Fruit fly (Drosophila melanogaster): ENCODE data around the gene CG9215.

The CG9215 gene

dm6 chrX:15630815-15631214, 48.1 kb upstream of the CG9215 start (continued):
- TF ChIP-seq nerfin-1 (tag; optimal IDR thresholded peaks at IDR 0.05): no peak
- TF ChIP-seq Fer2 (tag; optimal IDR thresholded peaks at IDR 0.05): no peak
- TF ChIP-seq Lhr (GFP tag; optimal IDR thresholded peaks at IDR 0.05): no peak
- TF ChIP-seq CrebB (tag; optimal IDR thresholded peaks at IDR 0.05): no peak
- TF ChIP-seq Atf3 (GFP tag; optimal IDR thresholded peaks at IDR 0.05): no peak
- no peak for TF ChIP-seq CG12744 (GFP tag; optimal IDR thresholded peaks at IDR 0.05)
- no peak for TF ChIP-seq bbx (GFP tag; IDR thresholded peaks at IDR 0.05; ENCODE audit: partially characterized antibody)
- no peak for TF ChIP-seq amos (GFP tag; IDR thresholded peaks at IDR 0.05; ENCODE audit: partially characterized antibody)
- no peak for TF ChIP-seq mld (GFP tag; IDR thresholded peaks at IDR 0.05; ENCODE audit: partially characterized antibody)
- TF ChIP-seq CG16779 (GFP tag; IDR thresholded peaks at IDR 0.05): no peak
- no peak for TF ChIP-seq Blimp-1 (GFP tag; optimal IDR thresholded peaks at IDR 0.05)
- TF ChIP-seq sens (GFP tag): peak; percentile 74
- no peak for TF ChIP-seq CG8765 (GFP tag; IDR thresholded peaks at IDR 0.05)
- TF ChIP-seq CG31441 (GFP tag; IDR thresholded peaks at IDR 0.05): no peak
- TF ChIP-seq CG11723 (GFP tag; optimal IDR thresholded peaks at IDR 0.05): no peak
- peak; percentile 4 for TF ChIP-seq Xbp1 (GFP tag; optimal IDR thresholded peaks at IDR 0.05)
- TF ChIP-seq cwo (GFP tag; optimal IDR thresholded peaks at IDR 0.05): no peak
- TF ChIP-seq bcd (GFP tag; optimal IDR thresholded peaks at IDR 0.05): no peak
- TF ChIP-seq CG3407 (GFP tag; optimal IDR thresholded peaks at IDR 0.05): no peak
- no peak for TF ChIP-seq ab (GFP tag; optimal IDR thresholded peaks at IDR 0.05)
- TF ChIP-seq Ravus (GFP tag; IDR thresholded peaks at IDR 0.05): no peak
- TF ChIP-seq gcm2 (GFP tag; optimal IDR thresholded peaks at IDR 0.05): no peak
- TF ChIP-seq wor (GFP tag; IDR thresholded peaks at IDR 0.05): no peak
- TF ChIP-seq CG1024 (GFP tag; IDR thresholded peaks at IDR 0.05): no peak
- no peak for TF ChIP-seq ems (GFP tag; optimal IDR thresholded peaks at IDR 0.05)
- TF ChIP-seq CG14965 (GFP tag; optimal IDR thresholded peaks at IDR 0.05; ENCODE audit: borderline replicate concordance): no peak
- TF ChIP-seq gem (tag; optimal IDR thresholded peaks at IDR 0.05): peak; percentile 36
- no peak for TF ChIP-seq pzg (GFP tag; optimal IDR thresholded peaks at IDR 0.05)
- TF ChIP-seq schlank (tag; optimal IDR thresholded peaks at IDR 0.05): no peak
- no peak for TF ChIP-seq pan (optimal IDR thresholded peaks at IDR 0.05)
- TF ChIP-seq pan (GFP tag; optimal IDR thresholded peaks at IDR 0.05 in 1 of 2, IDR thresholded peaks at IDR 0.05 in 1 of 2): no peak
- TF ChIP-seq corto (GFP tag; optimal IDR thresholded peaks at IDR 0.05): no peak
- no peak for TF ChIP-seq Taf1 (GFP tag; IDR thresholded peaks at IDR 0.05)
- peak; percentile 10 for TF ChIP-seq Med (GFP tag)
- TF ChIP-seq CG31365 (tag; optimal IDR thresholded peaks at IDR 0.05): no peak
- peak; percentile 1 for TF ChIP-seq PHDP (tag; optimal IDR thresholded peaks at IDR 0.05)
- peak; percentile 21 for TF ChIP-seq nmo (GFP tag; optimal IDR thresholded peaks at IDR 0.05)
- peak; percentile 29 for TF ChIP-seq lmd (GFP tag; IDR thresholded peaks at IDR 0.05)
- peak; percentile 20 for TF ChIP-seq CG17359 (tag; optimal IDR thresholded peaks at IDR 0.05)
- no peak for TF ChIP-seq CG7786 (GFP tag; optimal IDR thresholded peaks at IDR 0.05)
- no peak for TF ChIP-seq Rfx (GFP tag; IDR thresholded peaks at IDR 0.05)
- TF ChIP-seq bigmax (GFP tag; optimal IDR thresholded peaks at IDR 0.05): no peak
- peak; percentile 30; the same call in 1 of the 2 replicates for TF ChIP-seq Ptx1 (GFP tag; IDR thresholded peaks at IDR 0.05)
- no peak for TF ChIP-seq psq (GFP tag; optimal IDR thresholded peaks at IDR 0.05)
- no peak for TF ChIP-seq gce (GFP tag; IDR thresholded peaks at IDR 0.05)
- TF ChIP-seq unpg (GFP tag; optimal IDR thresholded peaks at IDR 0.05): peak; percentile 15
- 0 out of 2 replicates have a peak, but pooled peaks have one; percentile 14 for TF ChIP-seq CG6689 (GFP tag; IDR thresholded peaks at IDR 0.05)
- no peak for TF ChIP-seq D19B (GFP tag; optimal IDR thresholded peaks at IDR 0.05)
- TF ChIP-seq prd (optimal IDR thresholded peaks at IDR 0.05): no peak
- TF ChIP-seq prd (GFP tag; IDR thresholded peaks at IDR 0.05): 0 out of 3 replicates have a peak, but pooled peaks have one; percentile 24
- TF ChIP-seq CG30431 (GFP tag; optimal IDR thresholded peaks at IDR 0.05): no peak
- TF ChIP-seq CG6175 (GFP tag; IDR thresholded peaks at IDR 0.05): no peak

All from whole organism, embryonic.